Worm (Caenorhabditis elegans) whole organism, late embryonic: Measurements from ENCODE around the gene pqn-63.

Experiments used
- C38D4.7 ChIP-seq: fragments of 200-800 bp; sonication (Bioruptor generic); optimal IDR thresholded peaks from 2 replicates; lab custom pipeline; 2018; ENCODE audit warnings: mild to moderate bottlenecking, missing genetic modification characterization, moderate library complexity, missing compliant biosample characterization
- F13H6.1 ChIP-seq: sonication (generic microtip); optimal IDR thresholded peaks from 2 replicates; lab custom pipeline; 2016; ENCODE audit warnings: missing genetic modification characterization, missing compliant biosample characterization
- K02D7.2 ChIP-seq: sonication (generic microtip); optimal IDR thresholded peaks from 2 replicates; lab custom pipeline; 2017; ENCODE audit warnings: mild to moderate bottlenecking, missing genetic modification characterization, missing compliant biosample characterization
- K09A11.1 ChIP-seq: sonication (generic microtip); optimal IDR thresholded peaks from 2 replicates; lab custom pipeline; 2017; ENCODE audit warnings: antibody characterized with exemption, mild to moderate bottlenecking, missing genetic modification characterization, missing compliant biosample characterization; ENCODE audit not compliant: insufficient read depth
- T23F11.4 ChIP-seq: fragments of 200-800 bp; sonication (Bioruptor generic); optimal IDR thresholded peaks from 2 replicates; lab custom pipeline; 2018; ENCODE audit warnings: mild to moderate bottlenecking, missing genetic modification characterization, missing compliant biosample characterization
- ceh-14 ChIP-seq: sonication (generic microtip); optimal IDR thresholded peaks from 2 replicates; lab custom pipeline; 2016; ENCODE audit warnings: missing genotype, missing genetic modification characterization, missing compliant biosample characterization
- ceh-18 ChIP-seq: sonication (generic microtip); optimal IDR thresholded peaks from 2 replicates; lab custom pipeline; 2016; ENCODE audit warnings: missing genetic modification characterization, missing compliant biosample characterization
- ceh-19 ChIP-seq: fragments of 200-800 bp; sonication (Bioruptor generic); optimal IDR thresholded peaks from 2 replicates; lab custom pipeline; 2018; ENCODE audit warnings: mild to moderate bottlenecking, missing genetic modification characterization, missing compliant biosample characterization
- ceh-22 ChIP-seq: sonication (generic microtip); optimal IDR thresholded peaks from 2 replicates; lab custom pipeline; 2017; ENCODE audit warnings: missing biosample characterization, missing genetic modification characterization
- ceh-31 ChIP-seq: sonication (generic microtip); optimal IDR thresholded peaks from 2 replicates; lab custom pipeline; 2016; ENCODE audit warnings: missing genetic modification characterization, missing compliant biosample characterization
- ceh-34 ChIP-seq: sonication (generic microtip); optimal IDR thresholded peaks from 2 replicates; lab custom pipeline; 2016; ENCODE audit warnings: mild to moderate bottlenecking, missing genetic modification characterization, missing compliant biosample characterization
- ceh-45 ChIP-seq: fragments of 200-800 bp; sonication (Bioruptor generic); IDR thresholded peaks from 2 replicates; pipeline ENCODE4 v1.3.6; 2022; ENCODE audit warnings: missing genetic modification reagents, missing genetic modification characterization, missing compliant biosample characterization
- ceh-48 ChIP-seq: sonication (generic microtip); optimal IDR thresholded peaks from 2 replicates; lab custom pipeline; 2016; ENCODE audit warnings: missing genetic modification characterization, inconsistent platforms, missing compliant biosample characterization
- ceh-9 ChIP-seq: sonication (generic microtip); optimal IDR thresholded peaks from 2 replicates; lab custom pipeline; 2016; ENCODE audit warnings: mild to moderate bottlenecking, missing genetic modification characterization, inconsistent platforms, missing compliant biosample characterization
- dve-1 ChIP-seq: sonication (generic microtip); optimal IDR thresholded peaks from 2 replicates; lab custom pipeline; 2017; ENCODE audit warnings: antibody characterized with exemption, mild to moderate bottlenecking, missing genetic modification characterization, missing compliant biosample characterization
- elt-2 ChIP-seq: sonication (generic microtip); optimal IDR thresholded peaks from 2 replicates; lab custom pipeline; 2016; ENCODE audit warnings: missing genetic modification reagents, missing genetic modification characterization, missing compliant biosample characterization
- elt-4 ChIP-seq: sonication (generic microtip); optimal IDR thresholded peaks from 2 replicates; lab custom pipeline; 2016; ENCODE audit warnings: missing genetic modification characterization, missing compliant biosample characterization
- ets-4 ChIP-seq: sonication (generic microtip); optimal IDR thresholded peaks from 2 replicates; lab custom pipeline; 2016; ENCODE audit warnings: missing genetic modification characterization, missing compliant biosample characterization
- fax-1 ChIP-seq: sonication (generic microtip); optimal IDR thresholded peaks from 2 replicates; lab custom pipeline; 2016; ENCODE audit warnings: missing genotype, missing genetic modification characterization, missing compliant biosample characterization
- fkh-10 ChIP-seq: fragments of 150-350 bp; optimal IDR thresholded peaks from 2 replicates; lab custom pipeline; 2014; ENCODE audit warnings: missing biosample characterization, missing genetic modification reagents, missing genetic modification characterization
- fkh-6 ChIP-seq: sonication (generic microtip); optimal IDR thresholded peaks from 2 replicates; lab custom pipeline; 2016; ENCODE audit warnings: missing genetic modification characterization, missing compliant biosample characterization
- hlh-13 ChIP-seq: fragments of 200-800 bp; sonication (Bioruptor generic); optimal IDR thresholded peaks from 2 replicates; lab custom pipeline; 2018; ENCODE audit warnings: mild to moderate bottlenecking, missing genetic modification characterization, missing compliant biosample characterization
- hlh-30 ChIP-seq: sonication (generic microtip); optimal IDR thresholded peaks from 2 replicates; lab custom pipeline; 2017; ENCODE audit warnings: antibody characterized with exemption, missing genetic modification characterization, missing compliant biosample characterization; ENCODE audit not compliant: insufficient read depth
- hlh-6 ChIP-seq: sonication (generic microtip); optimal IDR thresholded peaks from 2 replicates; lab custom pipeline; 2016; ENCODE audit warnings: missing genotype, missing genetic modification characterization, missing compliant biosample characterization
- lin-11 ChIP-seq: fragments of 200-800 bp; sonication (Bioruptor generic); optimal IDR thresholded peaks from 2 replicates; lab custom pipeline; 2018; ENCODE audit warnings: mild to moderate bottlenecking, missing genetic modification characterization, missing compliant biosample characterization
- madf-2 ChIP-seq: sonication (generic microtip); optimal IDR thresholded peaks from 2 replicates; lab custom pipeline; 2017; ENCODE audit warnings: missing genetic modification characterization, missing compliant biosample characterization
- mec-3 ChIP-seq: sonication (generic microtip); optimal IDR thresholded peaks from 2 replicates; lab custom pipeline; 2016; ENCODE audit warnings: borderline replicate concordance, missing genetic modification characterization, missing compliant biosample characterization
- nfya-1 ChIP-seq: sonication (generic microtip); optimal IDR thresholded peaks from 2 replicates; lab custom pipeline; 2017; ENCODE audit warnings: missing genetic modification characterization, mild to moderate bottlenecking, missing compliant biosample characterization, antibody characterized with exemption, moderate library complexity
- nhr-11 ChIP-seq: fragments of 150-350 bp; optimal IDR thresholded peaks from 2 replicates; lab custom pipeline; 2014; ENCODE audit warnings: missing biosample characterization, missing genetic modification characterization
- nhr-232 ChIP-seq: sonication (generic microtip); optimal IDR thresholded peaks from 2 replicates; lab custom pipeline; 2016; ENCODE audit warnings: missing genetic modification characterization, missing compliant biosample characterization
- odd-2 ChIP-seq: sonication (generic microtip); optimal IDR thresholded peaks from 2 replicates; lab custom pipeline; 2017; ENCODE audit warnings: antibody characterized with exemption, mild to moderate bottlenecking, missing genetic modification characterization, missing compliant biosample characterization
- pag-3 ChIP-seq: sonication (generic microtip); optimal IDR thresholded peaks from 2 replicates; lab custom pipeline; 2016; ENCODE audit warnings: missing compliant biosample characterization, missing genetic modification characterization, borderline replicate concordance
- pat-9 ChIP-seq: fragments of 200-800 bp; sonication (Bioruptor generic); optimal IDR thresholded peaks from 2 replicates; lab custom pipeline; 2018; ENCODE audit warnings: mild to moderate bottlenecking, missing genetic modification characterization, moderate library complexity, missing compliant biosample characterization
- pax-1 ChIP-seq: fragments of 150-350 bp; optimal IDR thresholded peaks from 2 replicates; lab custom pipeline; 2014; ENCODE audit warnings: missing biosample characterization, missing genetic modification characterization
- pha-2 ChIP-seq: sonication (generic microtip); optimal IDR thresholded peaks from 2 replicates; lab custom pipeline; 2017; ENCODE audit warnings: mild to moderate bottlenecking, missing genetic modification characterization, missing compliant biosample characterization
- pha-4 ChIP-seq: fragments of 150-350 bp; optimal IDR thresholded peaks from 2 replicates; lab custom pipeline; 2018; ENCODE audit warnings: missing biosample characterization, missing genetic modification reagents, missing genetic modification characterization
- pros-1 ChIP-seq: fragments of 150-350 bp; optimal IDR thresholded peaks from 2 replicates; lab custom pipeline; 2014; ENCODE audit warnings: missing biosample characterization, missing genetic modification reagents, missing genetic modification characterization
- ref-2 ChIP-seq: sonication (generic microtip); optimal IDR thresholded peaks from 2 replicates; lab custom pipeline; 2016; ENCODE audit warnings: missing genetic modification characterization, missing compliant biosample characterization
- rnt-1 ChIP-seq: sonication (generic microtip); optimal IDR thresholded peaks from 2 replicates; lab custom pipeline; 2016; ENCODE audit warnings: missing genetic modification characterization, missing compliant biosample characterization
- sox-2 ChIP-seq: fragments of 200-800 bp; sonication (Bioruptor generic); IDR thresholded peaks from 2 replicates; pipeline ENCODE4 v1.3.6; 2022; ENCODE audit warnings: missing genetic modification reagents, missing genetic modification characterization, missing compliant biosample characterization
- tbx-2 ChIP-seq: sonication (generic microtip); optimal IDR thresholded peaks from 2 replicates; lab custom pipeline; 2016; ENCODE audit warnings: missing genetic modification characterization, missing compliant biosample characterization
- tbx-7 ChIP-seq: sonication (generic microtip); optimal IDR thresholded peaks from 2 replicates; lab custom pipeline; 2016; ENCODE audit warnings: missing genotype, missing genetic modification characterization, missing compliant biosample characterization
- unc-3 ChIP-seq, 2 experiments: fragments of 200-800 bp in 1 of 2; sonication (Bioruptor generic) in 1 of 2; sonication (generic microtip) in 1 of 2; conservative IDR thresholded peaks in 1 of 2; optimal IDR thresholded peaks in 1 of 2; 2 replicates each; pipeline versions ENCODE4 v1.3.6 to Lab custom; 2016 to 2022; ENCODE audit warnings: missing compliant biosample characterization in 2 of 2, missing genetic modification characterization in 2 of 2, missing genetic modification reagents in 1 of 2
- unc-42 ChIP-seq: sonication (generic microtip); optimal IDR thresholded peaks from 2 replicates; lab custom pipeline; 2016; ENCODE audit warnings: missing genotype, missing genetic modification characterization, missing compliant biosample characterization
- unc-86 ChIP-seq: sonication (generic microtip); optimal IDR thresholded peaks from 2 replicates; lab custom pipeline; 2016; ENCODE audit warnings: missing genetic modification characterization, missing compliant biosample characterization
- ztf-16 ChIP-seq: sonication (generic microtip); optimal IDR thresholded peaks from 2 replicates; lab custom pipeline; 2017; ENCODE audit warnings: missing genetic modification characterization, missing compliant biosample characterization

The pqn-63 gene

DNA sequence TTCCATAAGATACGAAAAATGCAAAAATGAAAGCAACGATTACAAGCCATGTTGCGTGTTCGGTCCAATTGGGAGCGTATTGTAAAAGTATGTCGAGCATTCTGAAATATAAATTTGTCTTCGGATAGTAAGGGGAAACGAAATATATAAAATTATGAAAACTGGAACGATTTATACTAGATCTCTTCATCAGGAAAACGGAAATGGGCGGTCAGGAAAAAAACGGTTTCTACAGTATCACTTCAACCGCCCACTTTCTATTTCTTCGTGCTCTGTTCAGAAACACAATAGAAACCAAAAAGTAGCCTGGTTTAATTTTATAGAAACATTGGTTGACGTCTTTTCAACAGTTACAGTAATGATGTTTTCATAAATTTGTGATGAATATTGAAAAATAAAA is 45.7 kb downstream of the pqn-63 start, which contains the start of gene pitr-4:
TSS of gene pitr-4 (minus strand) at position 101 of the 400 bp plus-strand sequence.
- no peak for TF ChIP-seq pha-2 (tag; lab: Kevin White, UChicago)
- no peak for TF ChIP-seq pag-3 (tag; lab: Kevin White, UChicago)
- no peak for TF ChIP-seq K09A11.1 (tag; lab: Kevin White, UChicago)
- no peak for TF ChIP-seq lin-11 (tag; lab: Kevin White, UChicago)
- no peak for TF ChIP-seq hlh-13 (GFP tag; lab: Kevin White, UChicago)
- TF ChIP-seq nhr-232 (tag; lab: Kevin White, UChicago), result no peak
- TF ChIP-seq ceh-9 (tag; lab: Kevin White, UChicago), result no peak
- TF ChIP-seq C38D4.7 (GFP tag; lab: Kevin White, UChicago), result no peak
- no peak for TF ChIP-seq K02D7.2 (tag; lab: Kevin White, UChicago)
- no peak for TF ChIP-seq ets-4 (tag; lab: Kevin White, UChicago)
- TF ChIP-seq T23F11.4, result no peak
- TF ChIP-seq ref-2 (tag; lab: Kevin White, UChicago), result no peak
- TF ChIP-seq nhr-11 (tag; lab: Kevin White, UChicago), result no peak
- TF ChIP-seq elt-2 (tag; lab: Kevin White, UChicago), result no peak
- no peak for TF ChIP-seq unc-42 (tag; lab: Kevin White, UChicago)
- TF ChIP-seq hlh-6 (tag; lab: Kevin White, UChicago), result no peak

DNA sequence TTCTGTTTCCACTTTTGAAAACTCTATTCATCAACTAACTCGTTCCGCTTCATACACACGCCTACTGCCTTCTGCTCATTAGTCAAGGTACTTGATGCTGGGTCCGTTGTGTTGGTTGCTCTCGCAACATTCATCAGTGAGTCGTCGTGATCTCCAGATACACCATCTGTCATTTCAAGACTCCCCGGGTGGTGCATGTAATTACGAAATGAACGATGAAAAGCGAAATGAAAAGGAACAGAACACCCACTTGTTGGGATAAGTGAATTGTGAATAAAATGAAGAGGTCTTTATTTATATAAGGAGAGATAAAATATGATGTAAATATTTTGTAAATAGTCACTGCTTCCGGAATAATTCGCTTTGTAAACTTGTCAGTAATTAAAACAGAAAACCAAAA is 48.1 kb downstream of the pqn-63 start:
- TF ChIP-seq ceh-14 (tag; lab: Kevin White, UChicago) (peak; percentile 1), unc-42 (tag; lab: Kevin White, UChicago) (peak; percentile 45), nfya-1 (tag; lab: Kevin White, UChicago) (no peak)

DNA sequence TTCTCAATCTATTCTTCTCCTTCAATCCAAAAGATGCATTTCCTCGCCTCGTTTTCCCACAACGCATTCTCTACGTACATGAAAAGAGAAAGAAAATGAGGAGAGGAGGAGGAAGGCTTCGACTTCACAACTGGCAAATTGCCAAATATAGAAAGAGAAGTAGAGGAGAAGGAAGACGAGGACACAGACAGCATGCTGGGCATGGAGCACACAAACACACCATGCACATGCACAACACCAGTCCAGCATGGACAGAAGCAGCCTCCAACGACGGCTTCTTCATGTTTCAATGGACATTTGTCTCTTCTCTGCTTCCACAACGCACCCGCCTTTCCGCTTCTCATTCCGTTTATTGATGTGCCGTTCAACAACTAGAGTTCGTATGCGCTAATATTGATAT is 48.8 kb downstream of the pqn-63 start:
- TF ChIP-seq rnt-1 (tag; lab: Kevin White, UChicago) (no peak), odd-2 (tag; lab: Kevin White, UChicago) (no peak), unc-3 (GFP tag; conservative IDR thresholded peaks at IDR 0.05; lab: Robert Waterston, UW) (no peak), unc-3 (tag; optimal IDR thresholded peaks at IDR 0.05; lab: Kevin White, UChicago) (no peak), ceh-31 (peak; percentile 82), madf-2 (tag; lab: Kevin White, UChicago) (no peak), ceh-48 (tag; lab: Kevin White, UChicago) (peak; percentile 30), tbx-2 (tag; lab: Kevin White, UChicago) (peak; percentile 44), lin-11 (tag; lab: Kevin White, UChicago) (no peak), elt-2 (tag; lab: Kevin White, UChicago) (no peak), hlh-30 (tag; lab: Kevin White, UChicago) (no peak), nfya-1 (tag; lab: Kevin White, UChicago) (peak; percentile 56), nhr-11 (tag; lab: Kevin White, UChicago) (no peak), hlh-6 (tag; lab: Kevin White, UChicago) (no peak), tbx-7 (tag; lab: Kevin White, UChicago) (no peak), dve-1 (tag; lab: Kevin White, UChicago) (no peak), pros-1 (tag; lab: Kevin White, UChicago) (no peak), ref-2 (tag; lab: Kevin White, UChicago) (peak; percentile 0), fkh-10 (GFP tag; lab: Kevin White, UChicago) (no peak), ceh-34 (no peak), pha-4 (tag; lab: Kevin White, UChicago) (no peak), ceh-45 (GFP tag; lab: Robert Waterston, UW) (no peak), ceh-19 (peak; percentile 39), unc-86 (tag; lab: Kevin White, UChicago) (peak; percentile 18), F13H6.1 (tag; lab: Kevin White, UChicago) (no peak), K09A11.1 (tag; lab: Kevin White, UChicago) (no peak), fax-1 (tag; lab: Kevin White, UChicago) (no peak), fkh-6 (tag; lab: Kevin White, UChicago) (no peak), pat-9 (tag; lab: Kevin White, UChicago) (no peak), ceh-18 (no peak), unc-42 (tag; lab: Kevin White, UChicago) (peak; percentile 14), sox-2 (GFP tag; lab: Robert Waterston, UW) (no peak), ets-4 (tag; lab: Kevin White, UChicago) (no peak), ceh-22 (tag; lab: Kevin White, UChicago) (no peak), mec-3 (no peak), pax-1 (tag; lab: Kevin White, UChicago) (no peak), elt-4 (tag; lab: Kevin White, UChicago) (no peak), ztf-16 (no peak)
- TF ChIP-seq, all 69 proteins: peak for 8
